Worm (Caenorhabditis elegans): ENCODE measurements around the gene C37C3.9.

DNA sequence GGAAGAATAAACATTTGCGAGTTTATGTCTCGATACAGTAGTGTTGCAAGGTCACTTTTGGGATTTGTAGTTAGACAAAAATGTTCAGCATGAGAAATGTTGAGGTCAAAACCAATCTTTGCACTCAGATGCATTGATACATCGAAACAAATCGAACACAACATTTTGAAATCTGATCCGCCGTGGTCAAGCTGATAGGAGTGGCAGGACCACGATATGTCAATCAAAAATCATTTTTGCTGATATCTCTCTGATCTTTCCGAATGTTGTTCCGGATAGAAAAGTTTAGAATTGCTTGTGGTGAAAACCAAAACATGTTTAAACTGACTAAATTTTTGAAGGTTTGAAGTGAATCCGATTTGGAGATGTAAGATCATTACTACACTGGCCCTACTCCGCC is 28.7 kb downstream of the C37C3.9 start:
- TF ChIP-seq tra-4 (tag; optimal IDR thresholded peaks at IDR 0.05) (no peak), ama-1 (optimal IDR thresholded peaks at IDR 0.05) (no peak), hnd-1 (tag; optimal IDR thresholded peaks at IDR 0.05) (no peak), sea-1 (GFP tag; conservative IDR thresholded peaks at IDR 0.05) (no peak), ceh-36 (tag; optimal IDR thresholded peaks at IDR 0.05) (no peak)

Data from whole organism, early embryonic.